Worm (Caenorhabditis elegans) whole organism, L1 larva: ENCODE measurements around the gene slc-36.5.

Experiments used
- ama-1 ChIP-seq: fragments of 150-350 bp; optimal IDR thresholded peaks from 2 replicates; lab custom pipeline; 2014
- elt-2 ChIP-seq: sonication (generic microtip); optimal IDR thresholded peaks from 2 replicates; lab custom pipeline; 2016; ENCODE audit warnings: missing genetic modification characterization, mild to moderate bottlenecking, inconsistent platforms, missing compliant biosample characterization, missing genetic modification reagents
- fos-1 ChIP-seq: fragments of 150-350 bp; optimal IDR thresholded peaks from 2 replicates; lab custom pipeline; 2014; ENCODE audit warnings: missing biosample characterization, missing genetic modification characterization
- nhr-11 ChIP-seq: fragments of 150-350 bp; optimal IDR thresholded peaks from 2 replicates; lab custom pipeline; 2014; ENCODE audit warnings: missing biosample characterization, missing genetic modification characterization
- nhr-77 ChIP-seq: fragments of 150-350 bp; optimal IDR thresholded peaks from 2 replicates; lab custom pipeline; 2014; ENCODE audit warnings: missing biosample characterization, missing genetic modification characterization
- snpc-4 ChIP-seq: fragments of 150-350 bp; optimal IDR thresholded peaks from 2 replicates; lab custom pipeline; 2014; ENCODE audit warnings: missing biosample characterization, missing genetic modification characterization
- swsn-7 ChIP-seq: sonication (generic microtip); optimal IDR thresholded peaks from 2 replicates; lab custom pipeline; 2016; ENCODE audit warnings: missing genetic modification characterization, missing compliant biosample characterization
- tlp-1 ChIP-seq: fragments of 150-350 bp; optimal IDR thresholded peaks from 2 replicates; lab custom pipeline; 2014; ENCODE audit warnings: missing biosample characterization, missing genetic modification characterization
- ztf-11 ChIP-seq, 2 experiments: sonication (generic microtip); optimal IDR thresholded peaks; 2 replicates each; lab custom pipeline; 2016 to 2017; ENCODE audit warnings: missing genetic modification characterization in 2 of 2, missing biosample characterization in 1 of 2, missing compliant biosample characterization in 1 of 2

DNA sequence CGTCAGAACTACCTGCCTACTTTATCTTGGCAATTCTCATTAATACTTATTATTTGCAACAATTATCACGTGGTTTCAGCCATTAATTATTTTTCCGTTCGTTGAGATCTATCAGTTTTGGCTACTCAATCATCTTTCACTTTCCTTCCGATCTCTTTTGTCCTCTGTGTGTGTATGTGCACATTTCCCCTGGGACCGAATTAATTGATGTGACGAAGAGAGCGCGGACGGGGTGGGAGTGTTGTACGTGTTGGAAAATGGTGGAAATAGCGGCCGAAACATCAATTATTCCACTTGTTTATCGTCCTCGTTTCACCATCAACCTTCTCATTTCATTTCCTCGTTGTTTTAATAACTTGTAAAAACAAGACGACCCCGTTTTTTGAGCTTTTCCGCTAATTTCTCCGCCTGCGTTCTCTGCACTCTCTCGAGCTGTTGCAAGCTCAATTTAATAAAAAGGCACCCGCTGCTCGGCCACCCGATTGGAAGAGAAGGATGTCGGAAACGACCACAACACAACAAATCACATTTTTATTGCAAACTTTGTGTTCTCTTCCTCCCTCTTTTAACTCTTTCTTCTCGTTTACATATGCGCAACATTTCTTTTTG lies 38.5 kb downstream of the slc-36.5 start:
- TF ChIP-seq elt-2 (no peak), ztf-11 (tag; optimal IDR thresholded peaks at IDR 0.05; lab: Kevin White, UChicago) (no peak), swsn-7 (tag; lab: Kevin White, UChicago) (no peak), ama-1 (lab: Kevin White, UChicago) (no peak), nhr-11 (tag; lab: Kevin White, UChicago) (no peak), snpc-4 (tag; lab: Kevin White, UChicago) (no peak), nhr-77 (no peak), tlp-1 (tag; lab: Kevin White, UChicago) (no peak), fos-1 (tag; lab: Kevin White, UChicago) (no peak)
